Worm (Caenorhabditis elegans) whole organism, L1 larva: ENCODE results near the gene btb-12.

ENCODE experiments used
- C04F5.9 ChIP-seq: sonication (generic microtip); optimal IDR thresholded peaks from 2 replicates; lab custom pipeline; 2016; ENCODE audit warnings: missing genetic modification characterization, missing compliant biosample characterization
- C16A3.4 ChIP-seq: fragments of 150-350 bp; optimal IDR thresholded peaks from 2 replicates; lab custom pipeline; 2014; ENCODE audit warnings: missing biosample characterization, missing genetic modification characterization
- C34B4.2 ChIP-seq: sonication (generic microtip); optimal IDR thresholded peaks from 2 replicates; lab custom pipeline; 2017; ENCODE audit warnings: mild to moderate bottlenecking, missing genetic modification characterization, missing compliant biosample characterization
- blmp-1 ChIP-seq: fragments of 150-350 bp; optimal IDR thresholded peaks from 2 replicates; lab custom pipeline; 2014; ENCODE audit warnings: missing biosample characterization, missing genetic modification characterization
- ceh-63 ChIP-seq: fragments of 200-800 bp; sonication (Bioruptor generic); optimal IDR thresholded peaks from 2 replicates; lab custom pipeline; 2018; ENCODE audit warnings: mild to moderate bottlenecking, missing genetic modification characterization, missing compliant biosample characterization
- ceh-8 ChIP-seq: fragments of 200-800 bp; sonication (Bioruptor generic); optimal IDR thresholded peaks from 2 replicates; lab custom pipeline; 2018; ENCODE audit warnings: mild to moderate bottlenecking, missing genetic modification characterization, moderate library complexity, missing compliant biosample characterization
- dpl-1 ChIP-seq, 3 experiments: fragments of 150-350 bp in 2 of 3; sonication (generic microtip) in 1 of 3; optimal IDR thresholded peaks; 2 replicates each; lab custom pipeline; 2014 to 2017; ENCODE audit warnings: missing biosample characterization in 3 of 3, missing genetic modification characterization in 3 of 3, missing genetic modification reagents in 3 of 3
- dsc-1 ChIP-seq: sonication (generic microtip); optimal IDR thresholded peaks from 2 replicates; lab custom pipeline; 2016; ENCODE audit warnings: mild to moderate bottlenecking, missing genetic modification characterization, missing compliant biosample characterization
- egl-13 ChIP-seq: sonication (generic microtip); optimal IDR thresholded peaks from 2 replicates; lab custom pipeline; 2016; ENCODE audit warnings: missing genotype, missing genetic modification reagents, missing genetic modification characterization, missing compliant biosample characterization
- ets-5 ChIP-seq: fragments of 200-800 bp; sonication (Bioruptor generic); IDR thresholded peaks from 2 replicates; pipeline ENCODE4 v1.3.6; 2022; ENCODE audit warnings: missing genetic modification characterization, missing compliant biosample characterization
- fkh-10 ChIP-seq: sonication (generic microtip); optimal IDR thresholded peaks from 2 replicates; lab custom pipeline; 2017; ENCODE audit warnings: missing biosample characterization, missing genetic modification reagents, missing genetic modification characterization
- fkh-8 ChIP-seq: sonication (generic microtip); optimal IDR thresholded peaks from 2 replicates; lab custom pipeline; 2016; ENCODE audit warnings: mild to moderate bottlenecking, missing genetic modification characterization, missing compliant biosample characterization
- fos-1 ChIP-seq: fragments of 150-350 bp; optimal IDR thresholded peaks from 2 replicates; lab custom pipeline; 2014; ENCODE audit warnings: missing biosample characterization, missing genetic modification characterization
- hlh-4 ChIP-seq: sonication (generic microtip); optimal IDR thresholded peaks from 2 replicates; lab custom pipeline; 2016; ENCODE audit warnings: mild to moderate bottlenecking, missing genetic modification characterization, missing compliant biosample characterization
- isw-1 ChIP-seq: fragments of 200-800 bp; sonication (Bioruptor generic); IDR thresholded peaks from 2 replicates; pipeline ENCODE4 v1.3.6; 2022; ENCODE audit warnings: missing genetic modification characterization, missing compliant biosample characterization
- jun-1 ChIP-seq: fragments of 150-350 bp; optimal IDR thresholded peaks from 2 replicates; lab custom pipeline; 2014; ENCODE audit warnings: missing biosample characterization, missing genetic modification reagents, missing genetic modification characterization
- lin-15B ChIP-seq: fragments of 150-350 bp; sonication (generic microtip); optimal IDR thresholded peaks from 3 replicates; lab custom pipeline; 2014; ENCODE audit warnings: missing biosample characterization, missing genetic modification characterization
- lin-39 ChIP-seq: fragments of 150-350 bp; optimal IDR thresholded peaks from 2 replicates; lab custom pipeline; 2014; ENCODE audit warnings: missing biosample characterization, missing genetic modification reagents, missing genetic modification characterization
- mdl-1 ChIP-seq, 2 experiments: fragments of 150-350 bp; optimal IDR thresholded peaks; 2 replicates each; lab custom pipeline; 2014 to 2017; ENCODE audit warnings: missing biosample characterization in 2 of 2, missing genetic modification characterization in 2 of 2, inconsistent platforms in 1 of 2
- mef-2 ChIP-seq: fragments of 150-350 bp; optimal IDR thresholded peaks from 2 replicates; lab custom pipeline; 2014; ENCODE audit warnings: missing biosample characterization, missing genetic modification characterization
- nhr-11 ChIP-seq: fragments of 150-350 bp; optimal IDR thresholded peaks from 2 replicates; lab custom pipeline; 2014; ENCODE audit warnings: missing biosample characterization, missing genetic modification characterization
- nhr-12 ChIP-seq: sonication (generic microtip); optimal IDR thresholded peaks from 2 replicates; lab custom pipeline; 2017; ENCODE audit warnings: missing biosample characterization, missing genetic modification characterization
- nhr-20 ChIP-seq: sonication (generic microtip); optimal IDR thresholded peaks from 2 replicates; lab custom pipeline; 2016; ENCODE audit warnings: mild to moderate bottlenecking, missing genetic modification characterization, missing compliant biosample characterization
- nhr-237 ChIP-seq: fragments of 150-350 bp; optimal IDR thresholded peaks from 2 replicates; lab custom pipeline; 2014; ENCODE audit warnings: missing biosample characterization, missing genetic modification characterization
- nhr-47 ChIP-seq: sonication (generic microtip); optimal IDR thresholded peaks from 2 replicates; lab custom pipeline; 2016; ENCODE audit warnings: mild to moderate bottlenecking, missing genetic modification characterization, moderate library complexity, missing compliant biosample characterization
- nhr-71 ChIP-seq: sonication (generic microtip); optimal IDR thresholded peaks from 2 replicates; lab custom pipeline; 2016; ENCODE audit warnings: mild to moderate bottlenecking, missing genetic modification characterization, moderate library complexity, missing compliant biosample characterization
- nhr-77 ChIP-seq: fragments of 150-350 bp; optimal IDR thresholded peaks from 2 replicates; lab custom pipeline; 2014; ENCODE audit warnings: missing biosample characterization, missing genetic modification characterization
- nhr-90 ChIP-seq: sonication (generic microtip); optimal IDR thresholded peaks from 2 replicates; lab custom pipeline; 2016; ENCODE audit warnings: mild to moderate bottlenecking, missing genetic modification characterization, missing compliant biosample characterization; ENCODE audit not compliant: poor library complexity
- pag-3 ChIP-seq: sonication (generic microtip); optimal IDR thresholded peaks from 2 replicates; lab custom pipeline; 2017; ENCODE audit warnings: missing genetic modification characterization, mild to moderate bottlenecking, missing compliant biosample characterization, antibody characterized with exemption, borderline replicate concordance; ENCODE audit not compliant: insufficient read depth
- rnt-1 ChIP-seq: sonication (generic microtip); optimal IDR thresholded peaks from 2 replicates; lab custom pipeline; 2016; ENCODE audit warnings: mild to moderate bottlenecking, missing genetic modification characterization, moderate library complexity, missing compliant biosample characterization
- sptf-1 ChIP-seq: fragments of 150-350 bp; optimal IDR thresholded peaks from 2 replicates; lab custom pipeline; 2014; ENCODE audit warnings: missing biosample characterization, missing genetic modification characterization
- swsn-7 ChIP-seq: sonication (generic microtip); optimal IDR thresholded peaks from 2 replicates; lab custom pipeline; 2016; ENCODE audit warnings: missing genetic modification characterization, missing compliant biosample characterization
- tbx-2 ChIP-seq: sonication (generic microtip); optimal IDR thresholded peaks from 2 replicates; lab custom pipeline; 2016; ENCODE audit warnings: missing genetic modification characterization, missing compliant biosample characterization
- unc-130 ChIP-seq: fragments of 150-350 bp; optimal IDR thresholded peaks from 2 replicates; lab custom pipeline; 2017; ENCODE audit warnings: missing biosample characterization, missing genetic modification characterization, inconsistent platforms
- unc-30 ChIP-seq: sonication (generic microtip); optimal IDR thresholded peaks from 2 replicates; lab custom pipeline; 2017; ENCODE audit warnings: missing biosample characterization, missing genetic modification characterization
- vab-15 ChIP-seq: sonication (generic microtip); optimal IDR thresholded peaks from 2 replicates; lab custom pipeline; 2017; ENCODE audit warnings: missing genotype, mild to moderate bottlenecking, missing genetic modification characterization, missing compliant biosample characterization
- zag-1 ChIP-seq: fragments of 150-350 bp; optimal IDR thresholded peaks from 2 replicates; lab custom pipeline; 2014; ENCODE audit warnings: missing biosample characterization, missing genetic modification characterization
- ztf-4 ChIP-seq: fragments of 150-350 bp; optimal IDR thresholded peaks from 2 replicates; lab custom pipeline; 2014; ENCODE audit warnings: missing biosample characterization, missing genetic modification characterization

The btb-12 gene

DNA sequence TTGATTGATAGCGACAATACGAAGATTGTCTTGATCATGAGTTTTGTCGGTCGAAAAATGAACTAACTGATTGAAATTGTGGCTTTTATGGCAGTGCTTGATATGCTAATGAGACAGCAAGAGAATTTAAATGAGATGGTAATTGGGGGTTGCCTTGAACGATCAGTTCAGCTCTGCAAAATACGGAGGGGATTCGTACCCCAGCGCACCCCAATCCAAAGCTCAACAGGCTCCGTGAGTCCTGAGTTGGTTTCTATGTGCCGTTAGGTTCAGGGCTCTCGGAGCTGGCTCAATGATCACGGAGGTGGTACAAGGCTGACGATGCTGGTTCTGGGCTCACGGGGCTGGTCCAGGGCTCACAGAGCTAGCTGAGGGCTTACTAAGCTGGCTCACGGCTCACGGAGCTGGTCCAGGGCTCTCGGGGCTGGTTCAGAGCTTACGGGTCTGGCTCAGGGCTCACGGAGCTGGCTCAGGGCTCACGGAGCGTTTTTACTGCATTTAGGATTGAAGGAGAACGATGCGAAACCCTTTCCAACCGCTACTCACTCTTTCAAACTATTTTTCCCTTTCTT, 10.2 kb upstream of the btb-12 start, which contains the start of gene ZC204.6:
TSS of gene ZC204.6 (minus strand) at position 51 of the 572 bp plus-strand sequence.
- no peak for TF ChIP-seq nhr-47 (tag; lab: Kevin White, UChicago)
- TF ChIP-seq isw-1: no peak
- no peak for TF ChIP-seq unc-130 (tag; lab: Kevin White, UChicago)
- no peak for TF ChIP-seq nhr-237 (tag; lab: Kevin White, UChicago)
- TF ChIP-seq C34B4.2 (tag; lab: Kevin White, UChicago): no peak
- TF ChIP-seq dpl-1 (GFP tag; optimal IDR thresholded peaks at IDR 0.05; lab: Kevin White, UChicago): no peak
- TF ChIP-seq lin-15B: no peak
- no peak for TF ChIP-seq unc-30 (tag; lab: Kevin White, UChicago)
- no peak for TF ChIP-seq vab-15 (tag; lab: Kevin White, UChicago)
- no peak for TF ChIP-seq rnt-1
- TF ChIP-seq fkh-8 (tag; lab: Kevin White, UChicago): no peak
- no peak for TF ChIP-seq ceh-63
- no peak for TF ChIP-seq egl-13 (tag; lab: Kevin White, UChicago)
- TF ChIP-seq nhr-71 (tag; lab: Kevin White, UChicago): no peak
- no peak for TF ChIP-seq mef-2 (tag; lab: Kevin White, UChicago)
- TF ChIP-seq fkh-10: no peak
- no peak for TF ChIP-seq swsn-7 (tag; lab: Kevin White, UChicago)
- TF ChIP-seq blmp-1 (tag; lab: Kevin White, UChicago): no peak
- TF ChIP-seq pag-3 (tag; lab: Kevin White, UChicago): no peak
- TF ChIP-seq, all 84 proteins: peak for 0

DNA sequence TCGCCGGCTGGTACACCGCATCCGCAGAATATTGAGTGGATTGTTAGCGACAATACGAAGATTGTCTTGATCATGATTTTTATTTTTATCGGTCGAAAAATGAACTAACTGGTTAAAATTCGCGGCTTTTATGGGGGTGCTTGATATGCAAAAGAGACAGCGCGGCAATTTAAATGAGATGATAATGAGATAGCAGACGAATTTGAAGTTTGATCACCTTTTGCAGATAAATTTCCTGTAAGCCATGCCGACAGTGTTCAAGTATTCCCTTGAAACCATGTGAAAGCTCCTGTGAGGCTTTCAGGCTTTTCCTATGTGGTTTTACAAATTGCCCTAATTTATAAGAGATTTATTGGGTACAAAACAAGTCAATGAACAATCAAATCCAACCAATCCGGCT, 8.8 kb upstream of the btb-12 start, which contains the start of gene ZC204.17:
TSS of gene ZC204.17 (minus strand) at position 101 of the 400 bp plus-strand sequence.
- TF ChIP-seq nhr-90 (no peak), fos-1 (tag; lab: Kevin White, UChicago) (no peak), nhr-20 (tag; lab: Kevin White, UChicago) (no peak), C04F5.9 (tag; lab: Kevin White, UChicago) (no peak), zag-1 (tag; lab: Kevin White, UChicago) (no peak), sptf-1 (tag; lab: Kevin White, UChicago) (no peak), ets-5 (no peak), dsc-1 (tag; lab: Kevin White, UChicago) (no peak), nhr-11 (tag; lab: Kevin White, UChicago) (no peak), lin-39 (tag; lab: Kevin White, UChicago) (no peak), ztf-4 (tag; lab: Kevin White, UChicago) (no peak), ceh-8 (GFP tag; lab: Kevin White, UChicago) (no peak), tbx-2 (no peak), nhr-77 (no peak), fkh-8 (tag; lab: Kevin White, UChicago) (no peak), hlh-4 (tag; lab: Kevin White, UChicago) (no peak)

DNA sequence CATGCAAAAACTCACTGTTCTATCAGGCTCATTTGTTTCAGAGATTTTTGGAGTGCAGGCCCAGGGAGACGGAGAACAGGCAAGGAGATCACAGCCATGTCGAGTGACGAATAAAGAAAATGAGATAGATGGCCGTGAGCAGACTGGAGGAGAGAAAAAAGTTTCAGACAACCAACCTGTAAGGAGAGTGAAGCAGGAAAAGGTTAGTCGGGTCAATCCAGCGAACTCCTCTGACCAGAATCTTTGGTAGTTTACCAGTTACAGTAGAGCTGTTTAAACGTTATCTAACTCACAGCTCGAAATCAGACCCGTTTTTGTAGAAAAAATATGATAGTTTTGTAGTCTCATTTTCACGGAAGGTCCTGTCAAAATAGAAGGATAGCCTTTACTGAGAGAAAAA, 6.2 kb upstream of the btb-12 start, which contains the start of gene fbxb-21:
TSS of gene fbxb-21 (minus strand) at position 101 of the 400 bp plus-strand sequence.
- no peak for TF ChIP-seq mdl-1 (tag; optimal IDR thresholded peaks at IDR 0.05; lab: Kevin White, UChicago)
- TF ChIP-seq jun-1 (tag; lab: Kevin White, UChicago): no peak
- no peak for TF ChIP-seq nhr-12 (tag; lab: Kevin White, UChicago)
- no peak for TF ChIP-seq C04F5.9 (tag; lab: Kevin White, UChicago)
- TF ChIP-seq unc-130 (tag; lab: Kevin White, UChicago): no peak
- no peak for TF ChIP-seq pag-3 (tag; lab: Kevin White, UChicago)
- TF ChIP-seq ets-5: no peak
- TF ChIP-seq C16A3.4 (tag; lab: Kevin White, UChicago): no peak
- TF ChIP-seq lin-15B: no peak
- TF ChIP-seq nhr-11 (tag; lab: Kevin White, UChicago): no peak
- TF ChIP-seq nhr-237 (tag; lab: Kevin White, UChicago): no peak
